Worm (Caenorhabditis elegans) whole organism, L1 larva: Measurements from ENCODE around the gene Y51H7C.7.
"Not testable (repeated sequence)": the region's sequence is repeated elsewhere in the genome, so short reads cannot be mapped to it uniquely, and the experiment has no call there.

Experiments used
- ceh-8 ChIP-seq: fragments of 200-800 bp; sonication (Bioruptor generic); optimal IDR thresholded peaks from 2 replicates; lab custom pipeline; 2018; ENCODE audit warnings: mild to moderate bottlenecking, missing genetic modification characterization, moderate library complexity, missing compliant biosample characterization
- fkh-4 ChIP-seq: sonication (generic microtip); optimal IDR thresholded peaks from 2 replicates; lab custom pipeline; 2016; ENCODE audit warnings: missing compliant biosample characterization, missing genetic modification characterization, borderline replicate concordance
- lsy-2 ChIP-seq, 2 experiments: fragments of 150-350 bp; optimal IDR thresholded peaks; 2 replicates each; lab custom pipeline; 2014; ENCODE audit warnings: missing biosample characterization in 2 of 2, missing genetic modification characterization in 2 of 2
- nhr-237 ChIP-seq: fragments of 150-350 bp; optimal IDR thresholded peaks from 2 replicates; lab custom pipeline; 2014; ENCODE audit warnings: missing biosample characterization, missing genetic modification characterization
- pax-3 ChIP-seq: fragments of 200-800 bp; sonication (Bioruptor generic); optimal IDR thresholded peaks from 2 replicates; lab custom pipeline; 2018; ENCODE audit warnings: mild to moderate bottlenecking, missing genetic modification characterization, moderate library complexity, missing compliant biosample characterization
- snu-23 ChIP-seq: sonication (generic microtip); optimal IDR thresholded peaks from 2 replicates; lab custom pipeline; 2016; ENCODE audit warnings: missing genetic modification characterization, missing compliant biosample characterization
- tbx-2 ChIP-seq: sonication (generic microtip); optimal IDR thresholded peaks from 2 replicates; lab custom pipeline; 2016; ENCODE audit warnings: missing genetic modification characterization, missing compliant biosample characterization

Gene Y51H7C.7

DNA sequence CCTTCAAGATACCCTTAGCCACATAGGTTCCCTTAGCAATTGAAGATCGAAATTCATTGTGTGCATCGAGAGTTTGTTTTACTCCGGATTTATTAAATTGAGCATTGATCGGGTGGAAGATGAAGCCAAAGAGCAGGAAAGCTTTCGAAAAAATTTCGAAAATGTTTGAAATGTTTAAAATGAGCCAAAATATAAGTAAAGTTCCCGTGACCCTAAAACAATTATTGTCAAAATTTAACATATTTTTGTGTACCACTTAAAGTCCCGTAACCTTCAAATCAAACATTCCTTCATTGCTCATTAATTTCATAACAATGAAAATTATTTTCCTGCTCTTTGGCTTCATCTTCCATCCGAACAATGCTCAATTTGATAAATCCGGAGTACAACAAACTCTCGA is 42.5 kb downstream of the Y51H7C.7 start, which contains the start of gene scl-17:
Gene scl-17, plus strand, starts transcription at position 301 of the 400 bp plus-strand sequence.
- TF ChIP-seq pax-3 (tag; lab: Kevin White, UChicago) (no peak), snu-23 (GFP tag; lab: Kevin White, UChicago) (no peak), tbx-2 (tag; lab: Kevin White, UChicago) (no peak), ceh-8 (GFP tag; lab: Kevin White, UChicago) (no peak)

DNA sequence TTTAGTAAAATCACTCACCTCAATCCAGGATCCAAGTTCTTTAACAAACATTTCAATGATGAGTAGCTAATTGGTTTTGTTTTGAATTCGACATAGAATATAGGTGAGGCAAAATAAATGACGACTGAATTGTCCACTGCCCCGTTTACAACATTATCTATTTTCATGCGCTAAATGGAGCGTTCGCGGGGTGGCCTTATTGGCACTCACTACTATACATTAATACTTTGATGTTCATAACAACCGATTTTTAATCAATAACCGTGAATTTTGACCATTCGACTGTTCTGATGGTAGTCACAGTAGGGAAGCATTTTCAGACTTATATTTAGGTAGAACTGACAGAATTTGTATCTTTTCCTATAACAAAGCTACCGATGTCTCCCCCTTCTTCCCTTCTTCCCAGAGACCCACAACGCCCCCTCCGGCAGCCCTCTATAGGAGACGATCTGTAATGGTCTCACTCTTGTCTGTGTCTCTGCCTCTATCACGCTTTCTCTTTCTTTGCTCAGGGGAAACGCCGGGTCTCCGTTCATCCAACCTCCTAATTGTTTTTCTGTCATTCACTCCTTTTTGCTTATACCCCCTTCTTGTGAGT is 44.4 kb downstream of the Y51H7C.7 start, which contains the start of gene Y51H7C.12:
Gene Y51H7C.12, minus strand, starts transcription at position 51 of the 598 bp plus-strand sequence.
- TF ChIP-seq lsy-2 (tag; optimal IDR thresholded peaks at IDR 0.05; lab: Kevin White, UChicago); fkh-4 (tag; lab: Kevin White, UChicago); nhr-237 (tag; lab: Kevin White, UChicago): not testable (repeated sequence)
